Worm (Caenorhabditis elegans) whole organism, L2 larva: ENCODE data around the gene cat-2.

Experiments
- C34F6.9 ChIP-seq: fragments of 150-350 bp; optimal IDR thresholded peaks from 2 replicates; lab custom pipeline; 2014; ENCODE audit warnings: missing biosample characterization, missing genetic modification characterization
- F13H6.1 ChIP-seq: sonication (generic microtip); optimal IDR thresholded peaks from 2 replicates; lab custom pipeline; 2016; ENCODE audit warnings: missing genetic modification characterization, missing compliant biosample characterization
- ZK546.5 ChIP-seq: sonication (generic microtip); optimal IDR thresholded peaks from 2 replicates; lab custom pipeline; 2017; ENCODE audit warnings: missing biosample characterization, missing genetic modification characterization
- alr-1 ChIP-seq: fragments of 150-350 bp; optimal IDR thresholded peaks from 2 replicates; lab custom pipeline; 2014; ENCODE audit warnings: missing biosample characterization, missing genetic modification characterization
- blmp-1 ChIP-seq: sonication (generic microtip); optimal IDR thresholded peaks from 2 replicates; lab custom pipeline; 2017; ENCODE audit warnings: missing genetic modification characterization, mild to moderate bottlenecking, missing compliant biosample characterization, antibody characterized with exemption, moderate library complexity; ENCODE audit not compliant: insufficient read depth
- ceh-16 ChIP-seq: fragments of 150-350 bp; optimal IDR thresholded peaks from 2 replicates; lab custom pipeline; 2014; ENCODE audit warnings: missing biosample characterization, missing genetic modification characterization
- ceh-82 ChIP-seq: fragments of 150-350 bp; optimal IDR thresholded peaks from 2 replicates; lab custom pipeline; 2014; ENCODE audit warnings: missing biosample characterization, missing genetic modification characterization
- dmd-4 ChIP-seq: sonication (generic microtip); optimal IDR thresholded peaks from 2 replicates; lab custom pipeline; 2017; ENCODE audit warnings: missing biosample characterization, missing genetic modification characterization
- elt-3 ChIP-seq: sonication (generic microtip); optimal IDR thresholded peaks from 2 replicates; lab custom pipeline; 2017; ENCODE audit warnings: missing biosample characterization, missing genetic modification characterization
- fos-1 ChIP-seq: fragments of 150-350 bp; optimal IDR thresholded peaks from 2 replicates; lab custom pipeline; 2014; ENCODE audit warnings: missing biosample characterization, missing genetic modification characterization
- gmeb-1 ChIP-seq: fragments of 150-350 bp; optimal IDR thresholded peaks from 2 replicates; lab custom pipeline; 2014; ENCODE audit warnings: missing biosample characterization, missing genetic modification characterization
- lin-11 ChIP-seq: fragments of 150-350 bp; sonication (generic microtip); optimal IDR thresholded peaks from 2 replicates; lab custom pipeline; 2014; ENCODE audit warnings: missing biosample characterization, missing genetic modification characterization, inconsistent platforms, mixed read lengths
- lsy-2 ChIP-seq, 2 experiments: fragments of 150-350 bp in 1 of 2; sonication (generic microtip) in 1 of 2; optimal IDR thresholded peaks; 2 replicates each; lab custom pipeline; 2014 to 2017; ENCODE audit warnings: missing biosample characterization in 2 of 2, missing genetic modification characterization in 2 of 2
- nhr-10 ChIP-seq: sonication (generic microtip); optimal IDR thresholded peaks from 2 replicates; lab custom pipeline; 2017; ENCODE audit warnings: missing biosample characterization, missing genetic modification characterization
- nhr-12 ChIP-seq: fragments of 150-350 bp; optimal IDR thresholded peaks from 2 replicates; lab custom pipeline; 2014; ENCODE audit warnings: missing biosample characterization, missing genetic modification characterization
- nhr-129 ChIP-seq: fragments of 150-350 bp; optimal IDR thresholded peaks from 2 replicates; lab custom pipeline; 2014; ENCODE audit warnings: missing biosample characterization, missing genetic modification characterization
- nhr-21 ChIP-seq: fragments of 150-350 bp; optimal IDR thresholded peaks from 2 replicates; lab custom pipeline; 2014; ENCODE audit warnings: missing biosample characterization, missing genetic modification characterization
- nhr-25 ChIP-seq: fragments of 150-350 bp; sonication (generic microtip); optimal IDR thresholded peaks from 3 replicates; lab custom pipeline; 2014; ENCODE audit warnings: missing biosample characterization, missing genetic modification characterization
- nhr-77 ChIP-seq: fragments of 150-350 bp; optimal IDR thresholded peaks from 2 replicates; lab custom pipeline; 2014; ENCODE audit warnings: missing biosample characterization, missing genetic modification characterization
- peb-1 ChIP-seq: fragments of 150-350 bp; optimal IDR thresholded peaks from 2 replicates; lab custom pipeline; 2014; ENCODE audit warnings: missing biosample characterization, missing genetic modification characterization
- sem-4 ChIP-seq: fragments of 150-350 bp; optimal IDR thresholded peaks from 2 replicates; lab custom pipeline; 2014; ENCODE audit warnings: missing biosample characterization, missing genetic modification reagents, missing genetic modification characterization
- skn-1 ChIP-seq: sonication (generic microtip); optimal IDR thresholded peaks from 2 replicates; lab custom pipeline; 2017; ENCODE audit warnings: missing biosample characterization, missing genetic modification characterization
- sma-3 ChIP-seq: sonication (generic microtip); optimal IDR thresholded peaks from 2 replicates; lab custom pipeline; 2016; ENCODE audit warnings: missing genetic modification reagents, missing genetic modification characterization, missing compliant biosample characterization
- sma-9 ChIP-seq, 2 experiments: fragments of 150-350 bp in 1 of 2; sonication (generic microtip) in 1 of 2; optimal IDR thresholded peaks; 2 replicates each; lab custom pipeline; 2014 to 2016; ENCODE audit warnings: missing genetic modification characterization in 2 of 2, mild to moderate bottlenecking in 1 of 2, missing biosample characterization in 1 of 2, missing compliant biosample characterization in 1 of 2, missing genetic modification reagents in 1 of 2, moderate library complexity in 1 of 2
- snpc-4 ChIP-seq: fragments of 150-350 bp; optimal IDR thresholded peaks from 2 replicates; lab custom pipeline; 2014; ENCODE audit warnings: missing biosample characterization, missing genetic modification characterization
- unc-55 ChIP-seq: fragments of 150-350 bp; sonication (generic microtip); optimal IDR thresholded peaks from 3 replicates; lab custom pipeline; 2014; ENCODE audit warnings: missing biosample characterization, missing genetic modification reagents, missing genetic modification characterization
- unc-62 ChIP-seq: fragments of 150-350 bp; optimal IDR thresholded peaks from 2 replicates; lab custom pipeline; 2014; ENCODE audit warnings: missing biosample characterization, missing genetic modification reagents, missing genetic modification characterization
- ztf-1 ChIP-seq: fragments of 200-800 bp; sonication (Bioruptor generic); conservative IDR thresholded peaks from 2 replicates; pipeline ENCODE4 v1.3.6; 2022; ENCODE audit warnings: missing genetic modification characterization, missing compliant biosample characterization
- ztf-11 ChIP-seq: sonication (generic microtip); optimal IDR thresholded peaks from 2 replicates; lab custom pipeline; 2017; ENCODE audit warnings: missing biosample characterization, missing genetic modification characterization

The cat-2 gene

DNA sequence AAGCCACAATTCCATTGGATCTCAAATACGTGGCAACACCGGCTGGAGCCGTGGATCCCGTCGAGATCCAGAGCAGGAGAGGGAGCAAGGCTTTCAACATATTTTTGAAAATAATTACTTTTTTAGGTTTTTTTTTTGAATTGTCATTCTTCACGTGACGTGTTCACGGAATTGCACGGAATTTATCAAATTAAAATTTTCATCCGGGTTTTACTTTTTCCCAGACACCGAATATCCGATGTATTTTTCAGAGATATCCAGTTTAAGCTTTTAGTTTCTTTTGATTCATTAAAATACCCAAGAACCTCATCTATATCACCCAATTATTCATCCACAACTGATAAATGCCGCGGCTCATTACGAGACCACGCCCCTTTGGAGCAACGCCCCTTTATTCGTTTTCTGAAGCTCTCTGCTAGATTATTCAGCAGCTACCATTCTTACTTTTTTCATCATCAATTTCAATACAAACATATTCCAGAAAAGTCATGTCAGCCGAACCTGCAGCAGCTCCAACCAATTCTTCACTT lies 39.4 kb downstream of the cat-2 start, which contains the start of the genes clec-117 and B0432.1:
TSS of gene clec-117 (minus strand) at position 101 of the 530 bp plus-strand sequence.
TSS of gene B0432.1 (plus strand) at position 480 of the 530 bp plus-strand sequence.
- TF ChIP-seq ceh-82 (tag; lab: Kevin White, UChicago): no peak
- no peak for TF ChIP-seq ztf-1 (GFP tag; lab: Robert Waterston, UW)
- TF ChIP-seq sma-9 (GFP tag; optimal IDR thresholded peaks at IDR 0.05; lab: Kevin White, UChicago): no peak
- TF ChIP-seq sma-9 (tag; optimal IDR thresholded peaks at IDR 0.05; lab: Kevin White, UChicago): no peak
- TF ChIP-seq nhr-77 (tag; lab: Kevin White, UChicago): no peak

DNA sequence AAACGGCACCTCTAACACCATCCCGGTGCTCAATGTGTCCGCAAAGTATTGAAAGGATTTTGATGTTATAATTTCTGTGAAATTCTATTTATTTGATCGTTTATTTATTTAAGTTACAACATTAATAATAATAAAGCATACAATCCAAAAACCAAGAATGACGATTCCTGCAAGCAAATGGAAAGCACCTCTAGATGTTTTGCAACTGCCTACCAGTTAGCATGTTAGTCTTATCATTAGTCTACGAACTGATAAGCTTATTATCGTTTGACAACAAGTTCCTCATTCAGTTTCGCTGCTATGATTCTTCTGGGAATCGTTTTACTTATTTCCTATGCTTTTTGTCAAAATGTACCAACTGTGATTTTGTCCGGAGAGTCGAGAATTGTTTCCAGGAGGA lies 42.1 kb downstream of the cat-2 start, which contains the start of gene K01A2.6:
TSS of gene K01A2.6 (plus strand) at position 301 of the 400 bp plus-strand sequence.
- no peak for TF ChIP-seq sma-3 (GFP tag; lab: Kevin White, UChicago)
- no peak for TF ChIP-seq C34F6.9 (tag; lab: Kevin White, UChicago)

DNA sequence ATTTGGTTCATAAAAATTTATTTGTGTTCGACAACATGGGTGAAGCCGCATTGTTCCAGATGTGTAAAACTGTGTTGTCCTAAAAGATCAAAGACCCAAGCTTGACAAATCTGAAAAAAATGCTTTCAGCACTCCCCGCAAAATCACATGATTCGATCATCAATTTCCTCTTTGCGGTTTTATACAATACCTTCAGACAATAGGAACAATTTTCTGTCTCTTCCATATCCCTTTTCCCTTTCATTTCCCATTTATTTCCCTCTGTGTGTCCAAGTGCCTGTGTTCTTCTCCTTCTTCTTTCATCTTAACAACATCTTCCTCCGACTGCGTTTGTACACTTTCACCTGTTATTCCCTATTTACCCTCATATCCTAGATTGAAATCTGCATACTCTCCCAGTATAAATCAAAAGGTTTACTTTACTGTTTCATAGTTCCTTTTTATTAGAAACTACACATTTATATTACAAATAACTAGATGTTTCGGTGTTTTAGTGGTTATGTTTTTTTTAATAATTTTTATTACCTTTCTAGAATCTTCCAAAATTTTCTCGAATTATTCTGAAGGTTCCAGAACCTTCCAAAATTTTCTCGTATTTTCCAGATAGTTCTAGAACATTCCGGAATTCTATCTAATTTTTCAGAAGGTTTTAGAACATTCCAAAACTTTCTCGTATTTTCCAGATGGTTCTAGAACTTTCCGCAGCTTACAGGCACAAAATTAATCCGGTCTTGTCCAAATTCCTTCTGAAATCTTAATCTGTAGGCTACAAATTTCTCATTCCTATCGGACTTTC lies 43.6 kb downstream of the cat-2 start, which contains the start of gene K01A2.5:
TSS of gene K01A2.5 (plus strand) at position 297 of the 796 bp plus-strand sequence.
- TF ChIP-seq dmd-4 (tag; lab: Kevin White, UChicago) (no peak), skn-1 (tag; lab: Kevin White, UChicago) (no peak), F13H6.1 (tag; lab: Kevin White, UChicago) (no peak), nhr-25 (tag; lab: Kevin White, UChicago) (peak; percentile 71), sma-9 (GFP tag; optimal IDR thresholded peaks at IDR 0.05; lab: Kevin White, UChicago) (peak; percentile 40), sma-9 (tag; optimal IDR thresholded peaks at IDR 0.05; lab: Kevin White, UChicago) (no peak), gmeb-1 (no peak), fos-1 (tag; lab: Kevin White, UChicago) (peak; percentile 21), lin-11 (no peak), sem-4 (tag; lab: Kevin White, UChicago) (peak; percentile 66), unc-55 (GFP tag; lab: Kevin White, UChicago) (no peak), sma-3 (GFP tag; lab: Kevin White, UChicago) (no peak), unc-62 (GFP tag; lab: Kevin White, UChicago) (no peak), blmp-1 (tag; lab: Kevin White, UChicago) (peak; percentile 99), ceh-16 (peak; percentile 71), nhr-21 (tag; lab: Kevin White, UChicago) (peak; percentile 39)

DNA sequence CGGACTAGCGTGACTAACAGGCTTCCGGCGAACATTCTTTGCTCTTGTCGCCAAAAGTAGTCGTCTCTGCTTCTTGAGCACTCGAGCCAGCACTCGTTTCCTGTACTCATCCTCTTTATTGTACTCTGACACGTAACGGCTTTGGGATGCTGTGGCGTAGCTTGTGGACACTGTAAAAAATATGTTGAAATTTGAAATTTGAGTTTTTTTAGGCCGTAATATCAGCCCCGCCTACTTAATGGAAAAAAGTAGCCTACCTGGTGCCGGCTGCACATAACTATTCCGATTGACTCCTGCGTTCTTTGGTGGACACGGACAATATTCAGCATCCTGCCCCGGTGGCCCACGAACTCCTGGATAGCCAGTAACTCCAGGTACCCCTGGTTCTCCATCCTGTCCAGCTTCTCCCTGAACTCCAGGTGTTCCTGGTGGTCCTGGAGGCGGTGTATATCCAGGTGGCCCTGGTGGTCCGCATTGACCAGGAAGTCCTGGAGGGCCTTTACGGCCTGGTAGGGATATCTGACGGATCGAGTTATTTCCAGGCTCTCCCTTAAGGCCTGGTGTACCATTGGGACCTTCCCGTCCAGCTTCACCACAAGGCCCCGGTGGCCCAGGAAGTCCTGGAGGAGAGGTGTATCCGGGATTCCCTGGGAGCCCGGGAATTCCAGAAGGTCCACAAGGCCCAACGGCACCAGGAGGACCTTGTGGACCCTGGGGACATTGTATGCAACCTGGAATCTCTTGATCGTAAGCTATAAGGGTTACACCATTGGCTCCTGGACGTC lies 46.5 kb downstream of the cat-2 start:
- TF ChIP-seq ceh-16 (no peak), peb-1 (tag; lab: Kevin White, UChicago) (no peak), alr-1 (tag; lab: Kevin White, UChicago) (no peak), dmd-4 (tag; lab: Kevin White, UChicago) (no peak), unc-62 (GFP tag; lab: Kevin White, UChicago) (no peak), ZK546.5 (no peak), ztf-11 (tag; lab: Kevin White, UChicago) (no peak), nhr-12 (tag; lab: Kevin White, UChicago) (no peak), elt-3 (tag; lab: Kevin White, UChicago) (no peak), nhr-10 (tag; lab: Kevin White, UChicago) (no peak), fos-1 (tag; lab: Kevin White, UChicago) (no peak), gmeb-1 (no peak), snpc-4 (tag; lab: Kevin White, UChicago) (no peak), skn-1 (tag; lab: Kevin White, UChicago) (no peak), unc-55 (GFP tag; lab: Kevin White, UChicago) (no peak), ztf-1 (GFP tag; lab: Robert Waterston, UW) (no peak), F13H6.1 (tag; lab: Kevin White, UChicago) (no peak), nhr-129 (tag; lab: Kevin White, UChicago) (no peak)

- TF ChIP-seq lsy-2 (tag; optimal IDR thresholded peaks at IDR 0.05; lab: Kevin White, UChicago) (no peak), fos-1 (tag; lab: Kevin White, UChicago) (peak; percentile 62)
Observed at ce11 chrII:305645-306044, 48.0 kb downstream of the cat-2 start, which contains the start of gene col-69. Gene col-69 (minus strand): TSS chrII:305745.
